Fruit fly (Drosophila melanogaster): ENCODE results near the gene CG13282.
A peak's percentile ranks its signal among the peaks of the same experiment; 100 is the strongest.

- TF ChIP-seq CG8478 (optimal IDR thresholded peaks at IDR 0.05) (no peak), CTCF (optimal IDR thresholded peaks at IDR 0.05) (peak; percentile 57 to 60)
Observed at dm6 chr2L:16876555-16876954, 42.3 kb upstream of the CG13282 start.

All from S2 (cell line).